Fruit fly (Drosophila melanogaster): ENCODE results near the gene betaggt-I.

betaggt-I gene

dm6 chr2L:4945300-4945699 lies at the start of gene betaggt-I, which contains the start of gene mRpL24:
betaggt-I (plus strand) TSS chr2L:4945579.
mRpL24 (minus strand) TSS chr2L:4945361.
- TF ChIP-seq Optix (GFP tag; IDR thresholded peaks at IDR 0.05) (peak; percentile 79), gce (GFP tag; IDR thresholded peaks at IDR 0.05) (peak; percentile 96), twi (tag; optimal IDR thresholded peaks at IDR 0.05) (peak; percentile 93), CG15696 (tag; optimal IDR thresholded peaks at IDR 0.05) (peak; percentile 97), CG6854 (GFP tag; optimal IDR thresholded peaks at IDR 0.05) (peak; percentile 81), CG3995 (GFP tag; optimal IDR thresholded peaks at IDR 0.05) (peak; percentile 70), CG6765 (GFP tag; optimal IDR thresholded peaks at IDR 0.05) (peak; percentile 93), unc-4 (GFP tag; IDR thresholded peaks at IDR 0.05; ENCODE audit: partially characterized antibody) (no peak), C15 (GFP tag; IDR thresholded peaks at IDR 0.05) (peak; percentile 70; the same call in 1 of the 3 replicates), CG34376 (GFP tag; optimal IDR thresholded peaks at IDR 0.05) (peak; percentile 91), amos (GFP tag; IDR thresholded peaks at IDR 0.05; ENCODE audit: partially characterized antibody) (no peak), grn (GFP tag; optimal IDR thresholded peaks at IDR 0.05) (peak; percentile 56), hb (GFP tag; IDR thresholded peaks at IDR 0.05; ENCODE audit: partially characterized antibody) (no peak), Med (GFP tag) (peak; percentile 92), insv (GFP tag; optimal IDR thresholded peaks at IDR 0.05) (peak in 1 of 2 experiments; percentile 73), CG1233 (GFP tag; optimal IDR thresholded peaks at IDR 0.05) (peak; percentile 95), CG31365 (tag; optimal IDR thresholded peaks at IDR 0.05) (peak; percentile 66), wek (GFP tag; optimal IDR thresholded peaks at IDR 0.05) (peak; percentile 74), CG11085 (GFP tag; IDR thresholded peaks at IDR 0.05) (peak; percentile 96), CG12155 (GFP tag; optimal IDR thresholded peaks at IDR 0.05) (peak; percentile 94), Mes4 (GFP tag; optimal IDR thresholded peaks at IDR 0.05) (peak; percentile 38), CG9876 (GFP tag; optimal IDR thresholded peaks at IDR 0.05) (peak; percentile 71), Ets97D (GFP tag; optimal IDR thresholded peaks at IDR 0.05) (peak; percentile 61), CG1832 (GFP tag; optimal IDR thresholded peaks at IDR 0.05) (no peak), CG14860 (GFP tag; IDR thresholded peaks at IDR 0.05; ENCODE audit: partially characterized antibody) (0 out of 3 replicates have a peak, but pooled peaks have one; percentile 7), CG10209 (GFP tag; optimal IDR thresholded peaks at IDR 0.05) (peak; percentile 95), NfI (GFP tag; optimal IDR thresholded peaks at IDR 0.05) (peak; percentile 97), Eip74EF (GFP tag; optimal IDR thresholded peaks at IDR 0.05) (peak in 1 of 2 experiments; percentile 92), pros (GFP tag; optimal IDR thresholded peaks at IDR 0.05) (peak; percentile 29), lola (GFP tag; optimal IDR thresholded peaks at IDR 0.05) (peak in 1 of 3 experiments; percentile 96), HLH3B (GFP tag; IDR thresholded peaks at IDR 0.05) (peak; percentile 96), CG10321 (GFP tag; IDR thresholded peaks at IDR 0.05) (peak; percentile 81), bcd (GFP tag; optimal IDR thresholded peaks at IDR 0.05) (peak; percentile 97), en (GFP tag; optimal IDR thresholded peaks at IDR 0.05) (peak; percentile 42), CG10147 (GFP tag; optimal IDR thresholded peaks at IDR 0.05) (peak; percentile 96), Dip2 (GFP tag; IDR thresholded peaks at IDR 0.05) (peak; percentile 51; the same call in 1 of the 2 replicates), her (GFP tag; optimal IDR thresholded peaks at IDR 0.05) (peak; percentile 40), ranshi (GFP tag; IDR thresholded peaks at IDR 0.05) (peak; percentile 97), eve (GFP tag; optimal IDR thresholded peaks at IDR 0.05) (no peak), hkb (optimal IDR thresholded peaks at IDR 0.05) (no peak), hkb (GFP tag; IDR thresholded peaks at IDR 0.05) (peak; percentile 97), CG11398 (GFP tag; optimal IDR thresholded peaks at IDR 0.05) (peak; percentile 28), gro (GFP tag; optimal IDR thresholded peaks at IDR 0.05) (no peak), CG1792 (GFP tag; optimal IDR thresholded peaks at IDR 0.05) (peak; percentile 62), fu2 (GFP tag; optimal IDR thresholded peaks at IDR 0.05) (peak; percentile 58), dm (GFP tag; optimal IDR thresholded peaks at IDR 0.05) (peak; percentile 67), nmo (GFP tag; optimal IDR thresholded peaks at IDR 0.05) (peak; percentile 99), CG8388 (GFP tag; optimal IDR thresholded peaks at IDR 0.05) (peak; percentile 96), CG17612 (GFP tag; IDR thresholded peaks at IDR 0.05) (peak; percentile 89), az2 (GFP tag; optimal IDR thresholded peaks at IDR 0.05) (peak; percentile 94)

Data from whole organism, embryonic.